Fruit fly (Drosophila melanogaster): Measurements from ENCODE around the gene CG12986.

CG12986 gene

DNA sequence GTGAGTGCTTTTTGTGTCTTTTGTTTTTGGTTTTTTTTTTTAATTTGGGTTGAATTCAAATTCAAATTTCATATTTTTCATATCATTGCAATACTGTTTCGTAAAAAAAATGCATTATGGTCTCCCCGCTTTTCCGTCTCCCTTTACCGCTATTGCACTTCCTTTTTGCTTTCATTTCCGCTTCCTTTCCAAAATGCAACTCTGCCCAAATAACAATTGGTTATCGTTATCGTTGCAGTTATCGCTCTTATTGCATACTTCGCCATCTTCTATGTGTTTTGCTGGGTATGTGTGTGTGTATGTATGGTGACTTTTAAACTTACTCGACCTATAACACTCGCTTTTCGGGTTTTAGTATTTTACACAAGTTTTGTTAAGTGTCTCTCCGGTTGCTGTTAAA, 45.6 kb upstream of the CG12986 start (continued):
- TF ChIP-seq gro (GFP tag; optimal IDR thresholded peaks at IDR 0.05) (no peak), stwl (tag; optimal IDR thresholded peaks at IDR 0.05) (peak; percentile 85), Atf3 (GFP tag; optimal IDR thresholded peaks at IDR 0.05) (no peak), Antp (GFP tag; optimal IDR thresholded peaks at IDR 0.05) (no peak), CG18011 (GFP tag; optimal IDR thresholded peaks at IDR 0.05) (no peak), chif (GFP tag; optimal IDR thresholded peaks at IDR 0.05) (no peak), lov (optimal IDR thresholded peaks at IDR 0.05) (no peak), lov (GFP tag; IDR thresholded peaks at IDR 0.05) (no peak), CG33557 (GFP tag; optimal IDR thresholded peaks at IDR 0.05) (peak; percentile 25), pfk (GFP tag; optimal IDR thresholded peaks at IDR 0.05) (no peak), CG10431 (GFP tag; optimal IDR thresholded peaks at IDR 0.05) (no peak), sd (tag; optimal IDR thresholded peaks at IDR 0.05) (no peak), bsh (GFP tag; optimal IDR thresholded peaks at IDR 0.05) (no peak), Ets65A (GFP tag) (no peak), ewg (GFP tag; optimal IDR thresholded peaks at IDR 0.05) (no peak)

DNA sequence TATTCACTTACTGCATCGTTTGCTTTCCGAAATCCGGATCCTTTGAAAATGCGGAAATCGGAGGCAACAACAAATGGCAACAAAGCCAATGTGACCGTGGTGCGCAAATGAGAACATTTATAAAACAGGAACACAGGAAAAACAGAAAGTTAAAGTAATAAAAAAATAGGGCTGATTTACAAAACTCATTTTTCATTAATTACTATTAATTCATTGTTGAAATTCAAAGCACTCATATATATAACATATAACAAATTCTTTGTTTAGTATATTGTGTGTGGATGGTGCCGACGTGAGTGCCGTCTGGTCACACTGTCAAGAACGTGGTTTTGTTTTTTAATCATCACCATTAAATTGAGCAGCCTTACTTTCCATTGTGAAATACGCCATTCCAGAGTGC, 41.2 kb upstream of the CG12986 start, which contains the start of the genes Arp8 and CG6769:
Gene Arp8 (minus strand): TSS at position 90 of the 400 bp plus-strand sequence.
Gene CG6769 (plus strand): TSS at position 292 of the 400 bp plus-strand sequence.
- TF ChIP-seq Oli (tag; optimal IDR thresholded peaks at IDR 0.05) (no peak), CG4360 (GFP tag; IDR thresholded peaks at IDR 0.05) (peak; percentile 27; the same call in 1 of the 2 replicates), CG3838 (GFP tag; optimal IDR thresholded peaks at IDR 0.05) (no peak), CG18262 (tag; optimal IDR thresholded peaks at IDR 0.05) (peak; percentile 21), CG6683 (GFP tag; optimal IDR thresholded peaks at IDR 0.05) (no peak), Scr (GFP tag; IDR thresholded peaks at IDR 0.05; ENCODE audit: partially characterized antibody) (no peak), Ets97D (GFP tag; optimal IDR thresholded peaks at IDR 0.05) (peak; percentile 15), Med (GFP tag) (peak; percentile 82), CHES-1-like (GFP tag; optimal IDR thresholded peaks at IDR 0.05) (no peak), BEAF-32 (GFP tag; optimal IDR thresholded peaks at IDR 0.05) (peak; percentile 43), MBD-R2 (GFP tag; IDR thresholded peaks at IDR 0.05) (peak; percentile 74), knrl (GFP tag; IDR thresholded peaks at IDR 0.05; ENCODE audit: partially characterized antibody) (no peak), wek (GFP tag; optimal IDR thresholded peaks at IDR 0.05) (no peak), gem (tag; optimal IDR thresholded peaks at IDR 0.05) (peak; percentile 40), zen (tag; optimal IDR thresholded peaks at IDR 0.05) (peak; percentile 4), CG17829 (tag; optimal IDR thresholded peaks at IDR 0.05) (peak; percentile 27), YL-1 (GFP tag; optimal IDR thresholded peaks at IDR 0.05) (peak; percentile 63), CG14710 (tag; optimal IDR thresholded peaks at IDR 0.05) (peak; percentile 61), row (GFP tag; IDR thresholded peaks at IDR 0.05) (peak; percentile 64), CG10147 (GFP tag; optimal IDR thresholded peaks at IDR 0.05) (peak; percentile 22), CG1603 (tag; optimal IDR thresholded peaks at IDR 0.05) (peak; percentile 31), CG30403 (GFP tag; optimal IDR thresholded peaks at IDR 0.05) (peak; percentile 19), BtbVII (GFP tag; optimal IDR thresholded peaks at IDR 0.05) (no peak), CG2712 (tag; optimal IDR thresholded peaks at IDR 0.05) (peak; percentile 19), tll (GFP tag; optimal IDR thresholded peaks at IDR 0.05) (no peak), Xbp1 (GFP tag; optimal IDR thresholded peaks at IDR 0.05) (peak; percentile 6), gfzf (GFP tag; optimal IDR thresholded peaks at IDR 0.05) (peak; percentile 68), CG12391 (tag; optimal IDR thresholded peaks at IDR 0.05) (peak; percentile 55), nmo (GFP tag; optimal IDR thresholded peaks at IDR 0.05) (peak; percentile 12), Hsf (GFP tag; optimal IDR thresholded peaks at IDR 0.05) (peak; percentile 20), CG12155 (GFP tag; optimal IDR thresholded peaks at IDR 0.05) (no peak), CG2116 (GFP tag; optimal IDR thresholded peaks at IDR 0.05) (peak; percentile 53), dpn (GFP tag; optimal IDR thresholded peaks at IDR 0.05) (peak in 1 of 2 experiments; percentile 16), Sin3A (optimal IDR thresholded peaks at IDR 0.05) (peak; percentile 36), dm (GFP tag; optimal IDR thresholded peaks at IDR 0.05) (peak; percentile 47)
